Worm (Caenorhabditis elegans): Measurements from ENCODE around the gene msd-2.

msd-2 gene

DNA sequence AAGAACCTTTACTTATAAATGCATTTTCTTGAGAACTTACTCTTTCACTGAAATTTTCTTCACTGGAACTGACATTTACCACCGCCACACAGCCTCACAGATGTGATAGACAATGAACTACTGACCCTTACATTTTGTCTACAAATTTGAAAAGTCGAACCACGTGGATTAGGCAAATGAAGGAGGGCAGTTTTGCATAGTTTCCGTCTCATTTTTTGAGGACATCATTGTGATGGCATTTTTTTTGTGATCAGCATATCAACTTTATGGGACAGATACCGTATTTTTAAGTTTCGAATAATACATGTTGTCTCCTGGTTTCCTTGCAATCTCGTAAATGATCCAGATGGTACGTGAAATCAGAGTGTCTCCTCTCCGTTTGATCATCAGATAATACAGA lies 43.6 kb downstream of the msd-2 start, which contains the start of gene W01B6.3:
TSS of gene W01B6.3 (minus strand) at position 101 of the 400 bp plus-strand sequence.
- no peak for TF ChIP-seq nhr-76 (tag; optimal IDR thresholded peaks at IDR 0.05)
- TF ChIP-seq ceh-39 (tag; optimal IDR thresholded peaks at IDR 0.05), result no peak
- no peak for TF ChIP-seq drap-1 (GFP tag; optimal IDR thresholded peaks at IDR 0.05)

ce11 chrIV:10075034-10075510 lies 46.2 kb downstream of the msd-2 start, which contains the start of the genes ttbk-4 and W01B6.4:
TSS of gene ttbk-4 (minus strand) at chrIV:10075134.
TSS of gene W01B6.4 (plus strand) at chrIV:10075460.
- TF ChIP-seq mls-2 (tag; optimal IDR thresholded peaks at IDR 0.05), result no peak
- TF ChIP-seq unc-39 (tag; optimal IDR thresholded peaks at IDR 0.05), result no peak
- no peak for TF ChIP-seq bed-3 (GFP tag; optimal IDR thresholded peaks at IDR 0.05)
- no peak for TF ChIP-seq hlh-1 (tag; optimal IDR thresholded peaks at IDR 0.05)
- TF ChIP-seq nhr-76 (tag; optimal IDR thresholded peaks at IDR 0.05), result no peak
- TF ChIP-seq ces-1 (GFP tag; optimal IDR thresholded peaks at IDR 0.05), result no peak
- TF ChIP-seq lin-13 (tag; optimal IDR thresholded peaks at IDR 0.05), result no peak
- TF ChIP-seq zip-8 (tag; optimal IDR thresholded peaks at IDR 0.05), result no peak
- no peak for TF ChIP-seq nhr-28 (tag; optimal IDR thresholded peaks at IDR 0.05)
- no peak for TF ChIP-seq ceh-39 (tag; optimal IDR thresholded peaks at IDR 0.05)
- TF ChIP-seq mep-1 (tag; optimal IDR thresholded peaks at IDR 0.05), result no peak
- TF ChIP-seq tbx-8 (GFP tag; optimal IDR thresholded peaks at IDR 0.05), result no peak
- TF ChIP-seq ham-2 (GFP tag; optimal IDR thresholded peaks at IDR 0.05), result no peak
- no peak for TF ChIP-seq snpc-4 (tag; optimal IDR thresholded peaks at IDR 0.05)
- TF ChIP-seq lsy-2 (tag; optimal IDR thresholded peaks at IDR 0.05), result no peak
- TF ChIP-seq ceh-43 (GFP tag; optimal IDR thresholded peaks at IDR 0.05), result no peak
- no peak for TF ChIP-seq unc-120 (tag; optimal IDR thresholded peaks at IDR 0.05; ENCODE audit: poor library complexity, severe bottlenecking)
- no peak for TF ChIP-seq elt-3 (tag; optimal IDR thresholded peaks at IDR 0.05)
- TF ChIP-seq unc-62 (GFP tag; optimal IDR thresholded peaks at IDR 0.05), result no peak
- no peak for TF ChIP-seq nhr-12 (tag; optimal IDR thresholded peaks at IDR 0.05)

DNA sequence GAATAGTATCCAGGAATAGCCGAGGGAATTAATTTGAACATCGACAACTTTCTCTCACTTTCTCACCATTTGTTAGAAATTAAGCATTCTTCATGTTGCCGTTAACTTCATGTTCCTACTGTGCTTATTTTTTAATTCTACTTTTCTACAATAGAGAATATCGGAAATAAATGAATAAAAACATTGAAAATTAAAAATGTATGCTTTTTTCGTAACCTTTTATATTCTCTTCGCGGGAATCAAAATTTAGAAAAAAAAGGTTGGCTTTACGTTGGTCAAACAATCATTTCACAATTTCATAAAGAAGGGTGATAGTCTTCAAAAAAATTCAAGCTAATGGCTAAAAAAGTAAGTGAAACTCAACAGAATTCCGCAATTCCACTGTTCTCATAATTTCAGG lies 47.0 kb downstream of the msd-2 start, which contains the start of gene W01B6.5:
TSS of gene W01B6.5 (plus strand) at position 301 of the 400 bp plus-strand sequence.
- no peak for TF ChIP-seq ham-2 (GFP tag; optimal IDR thresholded peaks at IDR 0.05)
- no peak for TF ChIP-seq bed-3 (GFP tag; optimal IDR thresholded peaks at IDR 0.05)
- TF ChIP-seq flh-1 (GFP tag; optimal IDR thresholded peaks at IDR 0.05), result no peak
- no peak for TF ChIP-seq unc-39 (tag; optimal IDR thresholded peaks at IDR 0.05)
- no peak for TF ChIP-seq mab-5 (tag; optimal IDR thresholded peaks at IDR 0.05)
- no peak for TF ChIP-seq nhr-237 (tag; optimal IDR thresholded peaks at IDR 0.05)
- TF ChIP-seq sptf-1 (tag; optimal IDR thresholded peaks at IDR 0.05), result no peak
- TF ChIP-seq drap-1 (GFP tag; optimal IDR thresholded peaks at IDR 0.05), result no peak
- TF ChIP-seq lin-32 (GFP tag; optimal IDR thresholded peaks at IDR 0.05), result no peak

DNA sequence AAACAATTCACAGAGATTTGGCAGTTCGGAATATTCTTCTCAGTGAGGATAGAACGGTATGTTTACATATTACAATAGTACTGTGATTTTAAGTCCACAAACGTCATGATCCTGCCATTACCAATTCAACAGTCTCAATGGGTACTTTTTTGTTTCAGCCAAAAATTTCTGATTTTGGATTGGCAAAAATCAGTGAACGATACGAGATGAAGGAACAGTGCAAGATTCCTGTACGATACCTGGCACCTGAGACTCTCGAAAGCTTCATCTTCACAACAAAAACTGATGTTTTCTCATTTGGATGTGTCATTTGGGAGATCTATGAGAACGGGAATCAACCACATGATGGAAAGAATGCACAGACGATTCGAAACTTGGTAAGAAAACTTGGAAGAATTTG lies 49.1 kb downstream of the msd-2 start:
- TF ChIP-seq snpc-4 (tag; optimal IDR thresholded peaks at IDR 0.05) (no peak), flh-1 (GFP tag; optimal IDR thresholded peaks at IDR 0.05) (no peak), nhr-28 (tag; optimal IDR thresholded peaks at IDR 0.05) (no peak), ztf-11 (tag; optimal IDR thresholded peaks at IDR 0.05) (no peak), nhr-76 (tag; optimal IDR thresholded peaks at IDR 0.05) (no peak), sem-2 (GFP tag; optimal IDR thresholded peaks at IDR 0.05) (no peak)

Measured in whole organism, mixed stage, embryonic.